Worm (Caenorhabditis elegans): ENCODE data around the gene F15B10.3.

F15B10.3 gene

DNA sequence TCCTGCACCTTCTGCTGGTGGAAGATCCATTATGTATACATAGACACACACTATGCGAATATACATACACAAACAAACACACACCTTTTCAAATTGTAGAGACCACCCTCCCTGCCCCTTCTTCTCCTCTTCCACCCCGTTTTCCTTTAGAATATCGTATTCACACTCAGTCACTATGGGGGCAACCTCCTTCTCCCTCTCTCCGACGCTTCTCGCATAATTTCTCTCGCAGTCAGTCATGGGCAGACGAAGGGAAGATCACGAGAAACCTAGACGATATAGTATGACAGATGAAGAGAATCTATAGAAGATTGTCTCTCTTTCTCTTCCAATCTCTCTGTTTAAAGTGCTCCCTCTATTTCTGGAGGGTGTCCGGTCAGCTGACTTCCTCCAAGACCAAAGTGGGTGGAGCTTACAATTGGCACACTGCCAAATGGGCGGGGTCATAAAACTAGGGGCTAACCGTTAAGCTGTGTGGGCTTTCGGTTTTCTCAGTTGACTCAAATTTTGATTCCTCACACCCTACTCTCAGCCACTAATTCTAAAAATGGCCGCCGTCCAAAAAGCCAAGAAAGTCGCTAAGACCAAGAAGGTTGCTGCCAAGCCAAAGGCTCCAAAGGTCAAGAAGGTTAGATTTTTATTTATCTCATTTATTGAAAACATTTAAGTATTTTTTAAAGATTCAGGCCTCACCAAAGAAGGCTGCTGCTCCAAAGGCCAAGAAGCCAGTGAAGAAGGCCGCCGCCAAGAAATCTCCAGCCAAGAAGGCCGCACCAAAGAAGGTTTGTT lies 43.6 kb downstream of the F15B10.3 start, which contains the start of gene hil-7:
TSS of gene hil-7 (plus strand) at position 446 of the 789 bp plus-strand sequence.
- TF ChIP-seq ztf-23 (GFP tag; IDR thresholded peaks at IDR 0.05) = peak; percentile 62
- TF ChIP-seq flt-1 (GFP tag; IDR thresholded peaks at IDR 0.05) = no peak; the same call in 1 of the 2 replicates
- TF ChIP-seq ztf-29 (GFP tag; IDR thresholded peaks at IDR 0.05) = peak; percentile 30; the same call in 1 of the 2 replicates
- TF ChIP-seq ref-1 (GFP tag; conservative IDR thresholded peaks at IDR 0.05) = 0 out of 2 replicates have a peak, but pooled peaks have one; percentile 12
- no peak for TF ChIP-seq T22C8.4 (GFP tag; IDR thresholded peaks at IDR 0.05)
- no peak for TF ChIP-seq med-1 (GFP tag; optimal IDR thresholded peaks at IDR 0.05; ENCODE audit: insufficient read depth)
- no peak for TF ChIP-seq klf-2 (GFP tag; conservative IDR thresholded peaks at IDR 0.05)
- TF ChIP-seq cog-1 (tag; optimal IDR thresholded peaks at IDR 0.05) = peak; percentile 74
- 0 out of 2 replicates have a peak, but pooled peaks have one; percentile 36 for TF ChIP-seq tab-1 (GFP tag; IDR thresholded peaks at IDR 0.05)

ce11 chrIV:6646905-6647304 lies 44.4 kb downstream of the F15B10.3 start:
- TF ChIP-seq tab-1 (GFP tag; IDR thresholded peaks at IDR 0.05) (no peak), med-1 (GFP tag; optimal IDR thresholded peaks at IDR 0.05; ENCODE audit: insufficient read depth) (no peak), klf-2 (GFP tag; conservative IDR thresholded peaks at IDR 0.05) (no peak), ztf-29 (GFP tag; IDR thresholded peaks at IDR 0.05) (no peak), ref-1 (GFP tag; conservative IDR thresholded peaks at IDR 0.05) (no peak), ztf-23 (GFP tag; IDR thresholded peaks at IDR 0.05) (no peak), flt-1 (GFP tag; IDR thresholded peaks at IDR 0.05) (no peak), T22C8.4 (GFP tag; IDR thresholded peaks at IDR 0.05) (no peak), cog-1 (tag; optimal IDR thresholded peaks at IDR 0.05) (no peak)

DNA sequence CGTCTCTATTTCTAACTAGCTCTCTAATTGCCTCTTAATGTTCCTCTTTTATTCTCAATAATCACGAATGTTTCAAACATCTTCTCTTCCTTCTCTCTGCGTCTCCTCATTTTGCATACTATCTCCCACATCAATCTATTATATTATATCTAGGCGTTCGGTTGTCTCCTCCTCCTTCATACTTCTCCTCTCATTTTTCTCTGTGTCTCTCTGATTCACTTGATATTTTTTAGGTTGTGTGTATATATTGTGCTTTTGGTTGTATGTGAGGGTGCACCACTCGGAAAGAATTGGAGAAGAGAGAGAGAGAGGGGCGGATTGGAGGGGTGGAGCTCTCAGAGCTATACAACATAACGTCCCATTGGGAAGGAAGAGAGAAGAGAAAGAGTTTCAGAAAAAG lies 46.1 kb downstream of the F15B10.3 start:
- TF ChIP-seq ztf-23 (GFP tag; IDR thresholded peaks at IDR 0.05) (peak; percentile 62), ref-1 (GFP tag; conservative IDR thresholded peaks at IDR 0.05) (no peak), med-1 (GFP tag; optimal IDR thresholded peaks at IDR 0.05; ENCODE audit: insufficient read depth) (no peak), tab-1 (GFP tag; IDR thresholded peaks at IDR 0.05) (0 out of 2 replicates have a peak, but pooled peaks have one; percentile 19), cog-1 (tag; optimal IDR thresholded peaks at IDR 0.05) (peak; percentile 86), flt-1 (GFP tag; IDR thresholded peaks at IDR 0.05) (0 out of 2 replicates have a peak, but pooled peaks have one; percentile 37)

DNA sequence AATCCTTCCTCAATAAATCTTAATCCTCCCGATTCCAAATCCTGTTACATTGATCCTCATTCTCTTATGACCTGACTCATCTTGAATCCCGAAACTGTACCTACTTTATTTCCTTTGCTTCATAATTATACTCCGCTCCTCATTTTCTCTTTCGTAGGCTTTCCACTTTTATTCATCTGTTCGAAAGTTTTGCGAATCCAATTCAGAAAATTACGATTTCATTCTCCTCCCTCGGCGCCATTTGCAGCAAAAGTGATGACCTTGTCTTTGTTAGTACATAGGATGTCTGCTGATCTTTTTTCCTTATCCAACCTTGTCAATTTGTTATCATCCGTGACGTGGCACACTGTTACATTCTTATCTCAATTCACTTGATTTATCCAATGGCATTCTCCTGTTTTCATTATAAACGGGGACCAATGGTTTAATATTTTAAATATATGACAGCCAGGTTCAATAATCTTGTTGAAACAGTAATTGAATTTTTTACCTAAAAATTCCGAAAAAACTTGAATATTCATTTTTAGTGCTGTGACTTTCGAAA lies 50.1 kb downstream of the F15B10.3 start:
- TF ChIP-seq cog-1 (tag; optimal IDR thresholded peaks at IDR 0.05) (no peak), T22C8.4 (GFP tag; IDR thresholded peaks at IDR 0.05) (no peak), klf-2 (GFP tag; conservative IDR thresholded peaks at IDR 0.05) (no peak), ref-1 (GFP tag; conservative IDR thresholded peaks at IDR 0.05) (no peak), ztf-29 (GFP tag; IDR thresholded peaks at IDR 0.05) (no peak), tab-1 (GFP tag; IDR thresholded peaks at IDR 0.05) (no peak), flt-1 (GFP tag; IDR thresholded peaks at IDR 0.05) (no peak), med-1 (GFP tag; optimal IDR thresholded peaks at IDR 0.05; ENCODE audit: insufficient read depth) (no peak), ztf-23 (GFP tag; IDR thresholded peaks at IDR 0.05) (no peak)
